Worm (Caenorhabditis elegans) whole organism, mixed stage, embryonic: Measurements from ENCODE around the gene sdz-37.

ENCODE experiments used
- M03D4.4 ChIP-seq: sonication (generic microtip); optimal IDR thresholded peaks from 2 replicates; lab custom pipeline; 2017; ENCODE audit warnings: mild to moderate bottlenecking, missing genetic modification characterization, missing compliant biosample characterization
- ceh-83 ChIP-seq: fragments of 200-800 bp; sonication (Bioruptor generic); optimal IDR thresholded peaks from 2 replicates; lab custom pipeline; 2018; ENCODE audit warnings: mild to moderate bottlenecking, missing genetic modification characterization, missing compliant biosample characterization
- elt-3 ChIP-seq: fragments of 150-350 bp; optimal IDR thresholded peaks from 2 replicates; lab custom pipeline; 2014; ENCODE audit warnings: missing biosample characterization, missing genetic modification characterization
- lin-13 ChIP-seq: fragments of 150-350 bp; optimal IDR thresholded peaks from 2 replicates; lab custom pipeline; 2014; ENCODE audit warnings: missing biosample characterization, missing genetic modification characterization
- lsy-2 ChIP-seq: fragments of 150-350 bp; optimal IDR thresholded peaks from 2 replicates; lab custom pipeline; 2014; ENCODE audit warnings: missing biosample characterization, missing genetic modification characterization
- mep-1 ChIP-seq: fragments of 150-350 bp; optimal IDR thresholded peaks from 2 replicates; lab custom pipeline; 2017; ENCODE audit warnings: missing biosample characterization, missing genetic modification reagents, missing genetic modification characterization, inconsistent platforms
- mls-2 ChIP-seq: sonication (generic microtip); optimal IDR thresholded peaks from 2 replicates; lab custom pipeline; 2016; ENCODE audit warnings: mild to moderate bottlenecking, missing genetic modification characterization, moderate library complexity, missing compliant biosample characterization
- nhr-237 ChIP-seq: fragments of 150-350 bp; optimal IDR thresholded peaks from 2 replicates; lab custom pipeline; 2014; ENCODE audit warnings: missing biosample characterization, missing genetic modification characterization
- nhr-28 ChIP-seq: fragments of 150-350 bp; optimal IDR thresholded peaks from 2 replicates; lab custom pipeline; 2014; ENCODE audit warnings: missing biosample characterization, missing genetic modification characterization
- pha-4 ChIP-seq: fragments of 150-350 bp; optimal IDR thresholded peaks from 2 replicates; lab custom pipeline; 2018; ENCODE audit warnings: missing biosample characterization, missing genetic modification reagents, missing genetic modification characterization
- snpc-4 ChIP-seq: fragments of 150-350 bp; optimal IDR thresholded peaks from 2 replicates; lab custom pipeline; 2014; ENCODE audit warnings: missing biosample characterization, missing genetic modification characterization
- unc-62 ChIP-seq: fragments of 150-350 bp; optimal IDR thresholded peaks from 2 replicates; lab custom pipeline; 2014; ENCODE audit warnings: missing biosample characterization, missing genetic modification reagents, missing genetic modification characterization

ce11 chrII:10504729-10505128 lies 40.1 kb downstream of the sdz-37 start:
- TF ChIP-seq ceh-83 (GFP tag; lab: Kevin White, UChicago) (no peak), lsy-2 (tag; lab: Kevin White, UChicago) (no peak), mls-2 (no peak), snpc-4 (no peak), mep-1 (tag; lab: Kevin White, UChicago) (peak; percentile 17), unc-62 (GFP tag; lab: Kevin White, UChicago) (no peak), nhr-28 (no peak), nhr-237 (tag; lab: Kevin White, UChicago) (no peak), elt-3 (no peak), lin-13 (no peak), M03D4.4 (tag; lab: Kevin White, UChicago) (no peak), pha-4 (tag; lab: Kevin White, UChicago) (no peak)
